Fruit fly (Drosophila melanogaster) whole organism, embryonic: ENCODE measurements around the gene CG31102.

Experiments used
- Ada2b ChIP-seq: fragments of 200-800 bp; sonication (Bioruptor generic); IDR thresholded peaks from 2 replicates; pipeline ENCODE4 v1.3.6; 2022; ENCODE audit warnings: missing biosample characterization, missing genetic modification characterization
- Atf6 ChIP-seq: fragments of 200-800 bp; sonication (Bioruptor generic); IDR thresholded peaks from 2 replicates; pipeline ENCODE4 v1.3.6; 2022; ENCODE audit warnings: missing biosample characterization, missing genetic modification characterization
- B-H1 ChIP-seq: fragments of 200-800 bp; sonication (Bioruptor generic); IDR thresholded peaks from 3 replicates; pipeline ENCODE4 v1.3.6; 2022; ENCODE audit warnings: missing biosample characterization, missing genetic modification characterization
- CG11085 ChIP-seq: fragments of 200-800 bp; sonication (Bioruptor generic); IDR thresholded peaks from 2 replicates; pipeline ENCODE4 v1.3.6; 2022; ENCODE audit warnings: missing biosample characterization, missing genetic modification characterization
- CG11093 ChIP-seq: fragments of 200-800 bp; sonication (Bioruptor generic); IDR thresholded peaks from 3 replicates; pipeline ENCODE4 v1.3.6; 2022; ENCODE audit warnings: missing biosample characterization, missing genetic modification characterization
- CG12236 ChIP-seq: fragments of 200-800 bp; sonication (Bioruptor generic); optimal IDR thresholded peaks from 2 replicates; lab custom pipeline; 2016; ENCODE audit warnings: missing biosample characterization, missing genetic modification characterization
- CG12942 ChIP-seq: fragments of 200-800 bp; sonication (Bioruptor generic); optimal IDR thresholded peaks from 3 replicates; lab custom pipeline; 2016; ENCODE audit warnings: missing biosample characterization, missing genetic modification characterization
- CG13624 ChIP-seq: fragments of 200-800 bp; sonication (Bioruptor generic); optimal IDR thresholded peaks from 2 replicates; lab custom pipeline; 2016; ENCODE audit warnings: missing biosample characterization, missing genetic modification characterization
- CG13894 ChIP-seq: fragments of 200-800 bp; sonication (Bioruptor generic); optimal IDR thresholded peaks from 3 replicates; lab custom pipeline; 2018; ENCODE audit warnings: missing biosample characterization, mild to moderate bottlenecking, missing genetic modification characterization, moderate library complexity
- CG14014 ChIP-seq: fragments of 200-800 bp; sonication (Bioruptor generic); IDR thresholded peaks from 2 replicates; pipeline ENCODE4 v1.3.6; 2022; ENCODE audit warnings: missing biosample characterization, missing genetic modification characterization
- CG15479 ChIP-seq: fragments of 200-800 bp; sonication (Bioruptor generic); optimal IDR thresholded peaks from 3 replicates; lab custom pipeline; 2019; ENCODE audit warnings: missing biosample characterization, mild to moderate bottlenecking, missing genetic modification characterization, moderate library complexity
- CG18262 ChIP-seq: fragments of 200-800 bp; optimal IDR thresholded peaks from 3 replicates; lab custom pipeline; 2019; ENCODE audit warnings: missing biosample characterization, mild to moderate bottlenecking, missing genetic modification characterization, moderate library complexity
- CG2120 ChIP-seq: fragments of 200-800 bp; sonication (Bioruptor generic); optimal IDR thresholded peaks from 3 replicates; lab custom pipeline; 2016; ENCODE audit warnings: missing biosample characterization, missing genetic modification characterization
- CG3065 ChIP-seq: fragments of 200-800 bp; sonication (Bioruptor generic); optimal IDR thresholded peaks from 2 replicates; lab custom pipeline; 2016; ENCODE audit warnings: missing biosample characterization, missing genetic modification characterization
- CG31224 ChIP-seq: fragments of 200-800 bp; sonication (Bioruptor generic); IDR thresholded peaks from 2 replicates; pipeline ENCODE4 v1.3.6; 2022; ENCODE audit warnings: missing biosample characterization, missing genetic modification characterization
- CG31441 ChIP-seq: fragments of 200-800 bp; sonication (Bioruptor generic); IDR thresholded peaks from 2 replicates; pipeline ENCODE4 v1.3.6; 2022; ENCODE audit warnings: missing biosample characterization, missing genetic modification characterization
- CG33557 ChIP-seq: fragments of 200-800 bp; sonication (Bioruptor generic); optimal IDR thresholded peaks from 2 replicates; lab custom pipeline; 2019; ENCODE audit warnings: missing biosample characterization, mild to moderate bottlenecking, missing genetic modification characterization, moderate library complexity
- CG6175 ChIP-seq: fragments of 200-800 bp; sonication (Bioruptor generic); IDR thresholded peaks from 3 replicates; pipeline ENCODE4 v1.3.6; 2022; ENCODE audit warnings: missing biosample characterization, missing genetic modification characterization
- CG6654 ChIP-seq: fragments of 200-800 bp; sonication (Bioruptor generic); optimal IDR thresholded peaks from 2 replicates; lab custom pipeline; 2017; ENCODE audit warnings: missing biosample characterization, mild to moderate bottlenecking, missing genetic modification characterization
- CG6689 ChIP-seq: fragments of 200-800 bp; sonication (Bioruptor generic); IDR thresholded peaks from 2 replicates; pipeline ENCODE4 v1.3.6; 2022; ENCODE audit warnings: missing biosample characterization, missing genetic modification characterization
- CG8388 ChIP-seq: fragments of 200-800 bp; sonication (Bioruptor generic); optimal IDR thresholded peaks from 2 replicates; lab custom pipeline; 2019; ENCODE audit warnings: missing biosample characterization, mild to moderate bottlenecking, missing genetic modification characterization, moderate library complexity
- CG9932 ChIP-seq: fragments of 200-800 bp; sonication (Bioruptor generic); IDR thresholded peaks from 2 replicates; pipeline ENCODE4 v1.3.6; 2022; ENCODE audit warnings: missing biosample characterization, missing genetic modification characterization
- CTCF ChIP-seq: fragments of 200-800 bp; sonication (Bioruptor generic); optimal IDR thresholded peaks from 2 replicates; lab custom pipeline; 2017; ENCODE audit warnings: missing biosample characterization, mild to moderate bottlenecking, missing genetic modification characterization, moderate library complexity
- CrebB ChIP-seq: fragments of 200-800 bp; sonication (Bioruptor generic); optimal IDR thresholded peaks from 3 replicates; lab custom pipeline; 2018; ENCODE audit warnings: missing biosample characterization, mild to moderate bottlenecking, missing genetic modification characterization
- Ets65A ChIP-seq: fragments of 200-800 bp; sonication (Bioruptor generic); peaks from one replicate; lab custom pipeline; 2016; ENCODE audit warnings: missing biosample characterization, missing genetic modification characterization
- Fer1 ChIP-seq: fragments of 200-800 bp; sonication (Bioruptor generic); optimal IDR thresholded peaks from 2 replicates; lab custom pipeline; 2017; ENCODE audit warnings: missing biosample characterization, mild to moderate bottlenecking, missing genetic modification characterization
- Fer2 ChIP-seq: fragments of 200-800 bp; sonication (Bioruptor generic); optimal IDR thresholded peaks from 2 replicates; lab custom pipeline; 2018; ENCODE audit warnings: missing biosample characterization, mild to moderate bottlenecking, missing genetic modification characterization, moderate library complexity
- Gug ChIP-seq: fragments of 200-800 bp; sonication (Bioruptor generic); IDR thresholded peaks from 4 replicates; pipeline ENCODE4 v1.3.6; 2022; ENCODE audit warnings: missing biosample characterization, missing genetic modification characterization
- Hmr ChIP-seq: fragments of 200-800 bp; sonication (Bioruptor generic); optimal IDR thresholded peaks from 3 replicates; lab custom pipeline; 2017; ENCODE audit warnings: mild to moderate bottlenecking, missing biosample characterization, missing genetic modification reagents, missing genetic modification characterization
- MBD-R2 ChIP-seq: fragments of 200-800 bp; sonication (Bioruptor generic); IDR thresholded peaks from 2 replicates; pipeline ENCODE4 v1.3.6; 2022; ENCODE audit warnings: missing biosample characterization, missing genetic modification characterization
- Oaz ChIP-seq: fragments of 200-800 bp; sonication (Bioruptor generic); IDR thresholded peaks from 2 replicates; pipeline ENCODE4 v1.3.6; 2022; ENCODE audit warnings: missing biosample characterization, missing genetic modification characterization
- PHDP ChIP-seq: fragments of 200-800 bp; sonication (Bioruptor generic); optimal IDR thresholded peaks from 3 replicates; lab custom pipeline; 2018; ENCODE audit warnings: missing biosample characterization, mild to moderate bottlenecking, missing genetic modification characterization, moderate library complexity
- Ptx1 ChIP-seq: fragments of 200-800 bp; sonication (Bioruptor generic); IDR thresholded peaks from 2 replicates; pipeline ENCODE4 v1.3.6; 2022; ENCODE audit warnings: missing biosample characterization, missing genetic modification characterization
- Six4 ChIP-seq: fragments of 200-800 bp; sonication (Bioruptor generic); optimal IDR thresholded peaks from 2 replicates; lab custom pipeline; 2016; ENCODE audit warnings: missing biosample characterization, missing genetic modification characterization
- TFAM ChIP-seq: fragments of 200-800 bp; sonication (Bioruptor generic); optimal IDR thresholded peaks from 2 replicates; lab custom pipeline; 2017; ENCODE audit warnings: missing biosample characterization, missing genetic modification characterization, inconsistent platforms
- abd-A ChIP-seq: fragments of 200-800 bp; sonication (Bioruptor generic); optimal IDR thresholded peaks from 3 replicates; lab custom pipeline; 2019; ENCODE audit warnings: missing biosample characterization, mild to moderate bottlenecking, missing genetic modification characterization, moderate library complexity
- cas ChIP-seq: fragments of 200-800 bp; sonication (Bioruptor generic); IDR thresholded peaks from 2 replicates; pipeline ENCODE4 v1.3.6; 2022; ENCODE audit warnings: missing biosample characterization, missing genetic modification characterization
- cato ChIP-seq: fragments of 200-800 bp; sonication (Bioruptor generic); optimal IDR thresholded peaks from 2 replicates; lab custom pipeline; 2016; ENCODE audit warnings: missing biosample characterization, missing genetic modification characterization, borderline replicate concordance
- chinmo ChIP-seq: fragments of 200-800 bp; sonication (Bioruptor generic); IDR thresholded peaks from 4 replicates; pipeline ENCODE4 v1.3.6; 2022; ENCODE audit warnings: missing biosample characterization, missing genetic modification characterization; ENCODE audit not compliant: partially characterized antibody
- dimm ChIP-seq: fragments of 200-800 bp; sonication (Bioruptor generic); IDR thresholded peaks from 2 replicates; pipeline ENCODE4 v1.3.6; 2022; ENCODE audit warnings: missing biosample characterization, missing genetic modification characterization
- disco-r ChIP-seq: fragments of 200-800 bp; sonication (Bioruptor generic); optimal IDR thresholded peaks from 2 replicates; lab custom pipeline; 2016; ENCODE audit warnings: missing biosample characterization, missing genetic modification characterization
- ewg ChIP-seq: fragments of 200-800 bp; sonication (Bioruptor generic); optimal IDR thresholded peaks from 3 replicates; lab custom pipeline; 2017; ENCODE audit warnings: mild to moderate bottlenecking, missing biosample characterization, missing genetic modification reagents, missing genetic modification characterization
- gfzf ChIP-seq: fragments of 200-800 bp; sonication (Bioruptor generic); optimal IDR thresholded peaks from 2 replicates; lab custom pipeline; 2016; ENCODE audit warnings: missing biosample characterization, mild to moderate bottlenecking, missing genetic modification characterization, moderate library complexity
- jumu ChIP-seq: fragments of 200-800 bp; sonication (Bioruptor generic); optimal IDR thresholded peaks from 3 replicates; lab custom pipeline; 2016; ENCODE audit warnings: missing biosample characterization, missing genetic modification characterization
- sna ChIP-seq: fragments of 200-800 bp; sonication (Bioruptor generic); IDR thresholded peaks from 2 replicates; pipeline ENCODE4 v1.3.6; 2022; ENCODE audit warnings: missing biosample characterization, missing genetic modification characterization; ENCODE audit not compliant: partially characterized antibody
- tap ChIP-seq: fragments of 200-800 bp; optimal IDR thresholded peaks from 3 replicates; lab custom pipeline; 2019; ENCODE audit warnings: missing biosample characterization, mild to moderate bottlenecking, missing genetic modification characterization, moderate library complexity
- tio ChIP-seq: fragments of 200-800 bp; sonication (Bioruptor generic); optimal IDR thresholded peaks from 2 replicates; lab custom pipeline; 2017; ENCODE audit warnings: missing biosample characterization, missing genetic modification characterization, inconsistent platforms
- usp ChIP-seq: fragments of >200 bp; optimal IDR thresholded peaks from 2 replicates; lab custom pipeline; 2017; ENCODE audit warnings: missing biosample characterization, missing genetic modification characterization
- vvl ChIP-seq: fragments of 200-800 bp; sonication (Bioruptor generic); IDR thresholded peaks from 2 replicates; pipeline ENCODE4 v1.3.6; 2022; ENCODE audit warnings: missing biosample characterization, missing genetic modification characterization
- wek ChIP-seq: fragments of 200-800 bp; sonication (Bioruptor generic); optimal IDR thresholded peaks from 3 replicates; lab custom pipeline; 2018; ENCODE audit warnings: missing biosample characterization, mild to moderate bottlenecking, missing genetic modification characterization, moderate library complexity
- wor ChIP-seq: fragments of 200-800 bp; sonication (Bioruptor generic); IDR thresholded peaks from 2 replicates; pipeline ENCODE4 v1.3.6; 2022; ENCODE audit warnings: missing biosample characterization, missing genetic modification characterization

Gene CG31102

dm6 chr3R:25258628-25259240 lies 36.7 kb downstream of the CG31102 start, which contains the start of gene CG11857 (continued):
- peak; percentile 99 for TF ChIP-seq CG11085 (GFP tag; lab: Robert Waterston, UW)
- TF ChIP-seq CTCF = peak; percentile 59
- peak; percentile 96 for TF ChIP-seq CG18262 (tag; lab: Kevin White, UChicago)
- TF ChIP-seq CG6175 (GFP tag; lab: Robert Waterston, UW) = peak; percentile 98
- TF ChIP-seq CG12236 (GFP tag; lab: Kevin White, UChicago) = peak; percentile 94
- TF ChIP-seq CG2120 (GFP tag; lab: Kevin White, UChicago) = peak; percentile 99
- TF ChIP-seq vvl = peak; percentile 99
- TF ChIP-seq disco-r (GFP tag; lab: Kevin White, UChicago) = peak; percentile 93
- peak; percentile 99 for TF ChIP-seq CG13624 (GFP tag; lab: Kevin White, UChicago)
- TF ChIP-seq Six4 (GFP tag; lab: Kevin White, UChicago) = peak; percentile 97
- TF ChIP-seq Hmr (GFP tag; lab: Kevin White, UChicago) = peak; percentile 97
- TF ChIP-seq Ada2b (GFP tag; lab: Robert Waterston, UW) = peak; percentile 98
- peak; percentile 79 for TF ChIP-seq wek (GFP tag; lab: Kevin White, UChicago)
- TF ChIP-seq Fer2 = peak; percentile 97
- TF ChIP-seq CG31224 (GFP tag; lab: Robert Waterston, UW) = peak; percentile 97
- TF ChIP-seq CG14014 (GFP tag; lab: Robert Waterston, UW) = peak; percentile 99
- peak; percentile 97 for TF ChIP-seq cato (GFP tag; lab: Kevin White, UChicago)
- TF ChIP-seq CG31441 = peak; percentile 96
- peak; percentile 97 for TF ChIP-seq dimm (GFP tag; lab: Robert Waterston, UW)
- peak; percentile 98 for TF ChIP-seq CG12942 (GFP tag; lab: Kevin White, UChicago)
- TF ChIP-seq CG9932 = peak; percentile 100
- peak; percentile 97 for TF ChIP-seq CG13894
- peak; percentile 95 for TF ChIP-seq tap (tag; lab: Kevin White, UChicago)
- TF ChIP-seq Atf6 (GFP tag; lab: Robert Waterston, UW) = peak; percentile 98
- peak; percentile 99 for TF ChIP-seq MBD-R2 (GFP tag; lab: Robert Waterston, UW)
- TF ChIP-seq CG3065 (GFP tag; lab: Kevin White, UChicago) = peak; percentile 96
- peak; percentile 30 for TF ChIP-seq CG15479 (GFP tag; lab: Kevin White, UChicago)
- peak; percentile 94 for TF ChIP-seq Fer1 (GFP tag; lab: Kevin White, UChicago)
- peak; percentile 95 for TF ChIP-seq CG8388 (GFP tag; lab: Kevin White, UChicago)
- TF ChIP-seq cas (GFP tag; lab: Robert Waterston, UW) = peak; percentile 98
- peak; percentile 73 for TF ChIP-seq TFAM (GFP tag; lab: Kevin White, UChicago)
- no peak for TF ChIP-seq tio (GFP tag; lab: Kevin White, UChicago)
- peak; percentile 99 for TF ChIP-seq Ptx1 (GFP tag; lab: Robert Waterston, UW)
- peak; percentile 98 for TF ChIP-seq Oaz (GFP tag; lab: Robert Waterston, UW)
- TF ChIP-seq CG11093 = peak; percentile 99
- TF ChIP-seq PHDP (tag; lab: Kevin White, UChicago) = peak; percentile 97
- TF ChIP-seq jumu (GFP tag; lab: Kevin White, UChicago) = peak; percentile 97
- TF ChIP-seq Ets65A (GFP tag; lab: Kevin White, UChicago) = peak; percentile 100
- peak; percentile 98 for TF ChIP-seq CG6689 (GFP tag; lab: Robert Waterston, UW)
- TF ChIP-seq ewg (GFP tag; lab: Kevin White, UChicago) = peak; percentile 92
- TF ChIP-seq gfzf (GFP tag; lab: Kevin White, UChicago) = peak; percentile 44
- TF ChIP-seq Gug (GFP tag; lab: Robert Waterston, UW) = peak; percentile 99
- TF ChIP-seq CG6654 (GFP tag; lab: Kevin White, UChicago) = peak; percentile 88
- TF ChIP-seq chinmo (GFP tag; lab: Robert Waterston, UW) = peak; percentile 98
- peak; percentile 96 for TF ChIP-seq CG33557
- peak; percentile 99 for TF ChIP-seq wor (GFP tag; lab: Robert Waterston, UW)
- peak; percentile 100 for TF ChIP-seq sna
- TF ChIP-seq B-H1 (GFP tag; lab: Robert Waterston, UW) = peak; percentile 98
- TF ChIP-seq abd-A (tag; lab: Kevin White, UChicago) = no peak
- TF ChIP-seq usp (GFP tag; lab: Kevin White, UChicago) = no peak
- TF ChIP-seq CrebB = peak; percentile 96
